Worm (Caenorhabditis elegans): ENCODE results near the gene F40F12.9.

DNA sequence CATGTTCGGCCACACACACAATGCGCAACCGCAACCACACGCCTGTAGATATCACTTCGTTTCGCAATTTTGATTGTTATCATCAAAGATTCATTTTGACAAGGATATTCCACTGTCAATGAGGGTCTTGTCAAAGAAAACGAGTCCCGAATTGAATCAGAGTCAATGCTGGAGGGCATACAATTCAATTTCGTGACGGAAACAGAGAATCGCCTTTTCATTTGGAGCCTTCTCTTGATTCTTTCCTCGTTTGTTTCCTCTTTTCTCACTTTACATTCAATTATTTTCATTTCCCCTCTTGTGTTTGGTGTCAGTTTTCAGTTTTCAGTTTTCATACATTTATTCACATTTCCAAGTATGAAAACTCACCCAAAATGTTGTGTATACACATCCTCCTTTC lies 43.8 kb upstream of the F40F12.9 start:
- TF ChIP-seq him-1 (tag; optimal IDR thresholded peaks at IDR 0.05) (no peak), dao-5 (tag; optimal IDR thresholded peaks at IDR 0.05) (no peak)
